Worm (Caenorhabditis elegans): ENCODE measurements around the gene Y43F8C.7.

Gene Y43F8C.7

ce11 chrV:19605880-19606279 lies 38.0 kb downstream of the Y43F8C.7 start, which contains the start of gene nlp-25:
nlp-25 (plus strand) TSS chrV:19606180.
- TF ChIP-seq cnd-1 (tag; optimal IDR thresholded peaks at IDR 0.05) (no peak), nhr-76 (tag; optimal IDR thresholded peaks at IDR 0.05) (no peak), nhr-28 (tag; optimal IDR thresholded peaks at IDR 0.05) (no peak), blmp-1 (tag; optimal IDR thresholded peaks at IDR 0.05) (no peak), unc-120 (tag; optimal IDR thresholded peaks at IDR 0.05; ENCODE audit: poor library complexity, severe bottlenecking) (no peak), lsy-2 (tag; optimal IDR thresholded peaks at IDR 0.05) (no peak), unc-62 (GFP tag; optimal IDR thresholded peaks at IDR 0.05) (no peak), lin-32 (GFP tag; optimal IDR thresholded peaks at IDR 0.05) (no peak)

DNA sequence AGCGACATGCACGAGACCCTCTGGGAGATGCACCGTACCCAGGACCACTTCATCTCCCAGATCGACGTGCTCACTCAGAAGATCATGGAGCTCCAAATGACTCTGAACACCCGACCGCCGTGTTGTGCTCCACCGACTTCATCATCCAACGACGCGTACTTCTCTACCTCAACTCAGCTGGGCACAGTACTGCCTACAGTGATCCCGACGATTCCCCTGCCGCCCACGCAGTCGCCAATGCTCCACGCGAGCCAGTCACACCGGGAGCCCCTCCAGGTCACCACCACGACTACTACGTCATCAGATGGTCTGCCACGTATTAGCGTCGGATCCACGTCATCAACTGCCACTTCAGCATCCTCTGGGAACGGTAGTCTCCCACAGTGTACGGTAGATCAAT lies 38.4 kb downstream of the Y43F8C.7 start:
- TF ChIP-seq pha-4 (tag; optimal IDR thresholded peaks at IDR 0.05), result no peak
- TF ChIP-seq ceh-43 (GFP tag; optimal IDR thresholded peaks at IDR 0.05), result no peak

DNA sequence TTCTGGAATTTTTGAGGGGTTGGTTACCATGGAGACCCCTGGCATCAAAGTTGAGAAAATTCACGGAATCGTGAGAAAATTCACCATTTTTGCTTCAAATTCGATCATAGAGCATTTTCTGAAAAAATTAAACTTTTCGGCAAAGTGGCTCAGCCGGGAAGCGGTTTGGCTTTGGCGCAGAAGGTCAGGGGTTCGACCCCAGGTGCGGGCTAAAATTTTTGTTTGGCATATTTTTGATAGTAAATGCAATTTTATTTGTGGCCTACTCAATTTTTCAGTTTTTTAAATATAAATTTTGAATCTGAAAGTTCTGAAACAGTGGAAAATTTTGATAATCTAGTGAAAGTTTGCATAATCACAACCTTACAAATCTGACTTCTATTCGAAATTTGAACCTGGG lies 44.7 kb downstream of the Y43F8C.7 start:
- TF ChIP-seq hlh-1 (tag; optimal IDR thresholded peaks at IDR 0.05) (no peak), ceh-43 (GFP tag; optimal IDR thresholded peaks at IDR 0.05) (no peak)

Measured in whole organism, mixed stage, embryonic.